Worm (Caenorhabditis elegans): ENCODE data around the gene clec-156.

DNA sequence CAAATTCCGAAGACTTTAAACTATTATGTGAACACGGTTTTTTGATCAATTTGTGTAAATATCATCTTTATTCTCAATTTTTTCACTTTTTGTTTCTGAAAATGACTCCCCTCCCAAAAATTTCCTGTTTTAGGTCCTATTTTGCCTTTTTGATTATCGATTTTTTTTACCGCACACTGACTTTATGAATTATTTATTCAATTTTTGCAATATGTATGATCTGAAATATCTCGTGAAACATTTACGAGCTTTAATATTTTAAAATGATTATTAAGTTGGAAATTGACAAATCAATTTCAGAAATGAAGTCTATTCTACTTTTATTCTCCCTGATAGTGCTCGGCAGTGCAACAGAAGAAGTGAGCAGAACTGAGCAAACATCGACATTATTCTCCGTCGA, 37.4 kb upstream of the clec-156 start, which contains the start of gene C35D10.1:
- TF ChIP-seq fkh-10 (GFP tag; optimal IDR thresholded peaks at IDR 0.05) (no peak), nhr-102 (tag; optimal IDR thresholded peaks at IDR 0.05) (no peak), madf-5 (GFP tag; IDR thresholded peaks at IDR 0.05) (no peak), dpl-1 (GFP tag; optimal IDR thresholded peaks at IDR 0.05) (no peak), pha-4 (GFP tag; IDR thresholded peaks at IDR 0.05) (no peak), pha-4 (tag; optimal IDR thresholded peaks at IDR 0.05) (no peak), egl-27 (tag; optimal IDR thresholded peaks at IDR 0.05) (no peak), ama-1 (optimal IDR thresholded peaks at IDR 0.05) (no peak), unc-62 (GFP tag; optimal IDR thresholded peaks at IDR 0.05 in 1 of 2) (no peak), unc-62 (tag; optimal IDR thresholded peaks at IDR 0.05) (no peak), ZK546.5 (tag; optimal IDR thresholded peaks at IDR 0.05) (no peak), F10B5.3 (tag; optimal IDR thresholded peaks at IDR 0.05) (no peak), lin-39 (tag; optimal IDR thresholded peaks at IDR 0.05) (no peak)

Measured in whole organism, L4 larva.